Worm (Caenorhabditis elegans) whole organism, L4 larva: ENCODE results near the gene F56B3.4.

Experiments
- D1046.2 ChIP-seq: fragments of 200-800 bp; sonication (Bioruptor generic); IDR thresholded peaks from 2 replicates; pipeline ENCODE4 v1.3.6; 2022; ENCODE audit warnings: missing genetic modification characterization, missing compliant biosample characterization
- F26F4.8 ChIP-seq: fragments of 200-800 bp; sonication (Bioruptor generic); conservative IDR thresholded peaks from 2 replicates; pipeline ENCODE4 v1.3.6; 2022; ENCODE audit warnings: missing genetic modification characterization, missing compliant biosample characterization
- R02D3.7 ChIP-seq: fragments of 150-350 bp; sonication (generic microtip); optimal IDR thresholded peaks from 3 replicates; lab custom pipeline; 2014; ENCODE audit warnings: missing biosample characterization, missing genetic modification characterization
- Y48G9A.11 ChIP-seq: fragments of 200-800 bp; sonication (Bioruptor generic); IDR thresholded peaks from 2 replicates; pipeline ENCODE4 v1.3.6; 2022; ENCODE audit warnings: missing genetic modification reagents, missing genetic modification characterization, missing compliant biosample characterization
- Y5F2A.4 ChIP-seq: fragments of 200-800 bp; sonication (Bioruptor generic); optimal IDR thresholded peaks from 2 replicates; lab custom pipeline; 2018; ENCODE audit warnings: mild to moderate bottlenecking, missing genetic modification characterization, missing compliant biosample characterization
- ZK546.5 ChIP-seq, 2 experiments: sonication (generic microtip); optimal IDR thresholded peaks; 2 replicates each; lab custom pipeline; 2017; ENCODE audit warnings: missing biosample characterization in 2 of 2, missing genetic modification characterization in 2 of 2
- aha-1 ChIP-seq: fragments of 150-350 bp; peaks from one replicate; lab custom pipeline; 2014; ENCODE audit warnings: missing biosample characterization, missing genetic modification characterization
- arid-1 ChIP-seq: fragments of 200-800 bp; sonication (Bioruptor generic); conservative IDR thresholded peaks from 2 replicates; pipeline ENCODE4 v1.3.6; 2022; ENCODE audit warnings: missing genetic modification reagents, missing genetic modification characterization, missing compliant biosample characterization
- ces-1 ChIP-seq: fragments of 150-350 bp; sonication (generic microtip); optimal IDR thresholded peaks from 4 replicates; lab custom pipeline; 2014; ENCODE audit warnings: missing biosample characterization, missing genetic modification reagents, missing genetic modification characterization
- daf-12 ChIP-seq: fragments of 150-350 bp; optimal IDR thresholded peaks from 2 replicates; lab custom pipeline; 2014; ENCODE audit warnings: missing biosample characterization, missing genetic modification reagents, missing genetic modification characterization
- daf-19 ChIP-seq: fragments of 200-800 bp; sonication (Bioruptor generic); conservative IDR thresholded peaks from 2 replicates; pipeline ENCODE4 v1.3.6; 2022; ENCODE audit warnings: missing genetic modification characterization, missing compliant biosample characterization
- dmd-8 ChIP-seq: fragments of 200-800 bp; sonication (Bioruptor generic); IDR thresholded peaks from 2 replicates; pipeline ENCODE4 v1.3.6; 2022; ENCODE audit warnings: missing genetic modification characterization, missing compliant biosample characterization
- hlh-11 ChIP-seq: fragments of 200-800 bp; sonication (Bioruptor generic); optimal IDR thresholded peaks from 2 replicates; lab custom pipeline; 2018; ENCODE audit warnings: mild to moderate bottlenecking, missing genetic modification characterization, missing compliant biosample characterization
- hlh-30 ChIP-seq: sonication (generic microtip); optimal IDR thresholded peaks from 2 replicates; lab custom pipeline; 2017; ENCODE audit warnings: antibody characterized with exemption, mild to moderate bottlenecking, missing genetic modification characterization, missing compliant biosample characterization; ENCODE audit not compliant: insufficient read depth
- lin-15B ChIP-seq: fragments of 150-350 bp; sonication (generic microtip); optimal IDR thresholded peaks from 3 replicates; lab custom pipeline; 2014; ENCODE audit warnings: missing biosample characterization, missing genetic modification characterization
- lin-39 ChIP-seq: fragments of 150-350 bp; optimal IDR thresholded peaks from 2 replicates; lab custom pipeline; 2014; ENCODE audit warnings: missing biosample characterization, missing genetic modification reagents, missing genetic modification characterization
- madf-5 ChIP-seq, 2 experiments: fragments of 200-800 bp; sonication (Bioruptor generic); IDR thresholded peaks; 2 replicates each; pipeline ENCODE4 v1.3.6; 2022; ENCODE audit warnings: missing compliant biosample characterization in 2 of 2, missing genetic modification characterization in 2 of 2
- mdl-1 ChIP-seq, 2 experiments: fragments of 150-350 bp in 1 of 2; sonication (generic microtip) in 1 of 2; optimal IDR thresholded peaks; 2 replicates each; lab custom pipeline; 2014 to 2017; ENCODE audit warnings: missing biosample characterization in 2 of 2, missing genetic modification characterization in 2 of 2
- mxl-2 ChIP-seq: fragments of 200-800 bp; sonication (Bioruptor generic); conservative IDR thresholded peaks from 2 replicates; pipeline ENCODE4 v1.3.6; 2022; ENCODE audit warnings: missing genetic modification reagents, missing genetic modification characterization, missing compliant biosample characterization
- nhr-11 ChIP-seq: fragments of 150-350 bp; optimal IDR thresholded peaks from 2 replicates; lab custom pipeline; 2014; ENCODE audit warnings: missing biosample characterization, missing genetic modification characterization
- nhr-25 ChIP-seq: sonication (generic microtip); optimal IDR thresholded peaks from 2 replicates; lab custom pipeline; 2017; ENCODE audit warnings: missing genetic modification characterization, mild to moderate bottlenecking, missing compliant biosample characterization, antibody characterized with exemption, moderate library complexity, borderline replicate concordance; ENCODE audit not compliant: insufficient read depth
- nhr-77 ChIP-seq: fragments of 150-350 bp; optimal IDR thresholded peaks from 2 replicates; lab custom pipeline; 2014; ENCODE audit warnings: missing biosample characterization, missing genetic modification characterization
- rbr-2 ChIP-seq: sonication (generic microtip); optimal IDR thresholded peaks from 2 replicates; lab custom pipeline; 2016; ENCODE audit warnings: missing genotype, missing genetic modification characterization, missing compliant biosample characterization
- snpc-4 ChIP-seq: fragments of 150-350 bp; optimal IDR thresholded peaks from 2 replicates; lab custom pipeline; 2014; ENCODE audit warnings: missing biosample characterization, missing genetic modification characterization
- unc-62 ChIP-seq, 3 experiments: fragments of 150-350 bp in 1 of 3; sonication (generic microtip); optimal IDR thresholded peaks in 2 of 3; peaks in 1 of 3; 1 replicate in 1 of 3; 2 replicates in 2 of 3; lab custom pipeline; 2014 to 2017; ENCODE audit warnings: missing biosample characterization in 3 of 3, missing genetic modification characterization in 3 of 3, missing genetic modification reagents in 3 of 3, missing genotype in 1 of 3
- zag-1 ChIP-seq: fragments of 150-350 bp; optimal IDR thresholded peaks from 2 replicates; lab custom pipeline; 2014; ENCODE audit warnings: missing biosample characterization, missing genetic modification characterization
- zfp-2 ChIP-seq: sonication (generic microtip); optimal IDR thresholded peaks from 2 replicates; lab custom pipeline; 2016; ENCODE audit warnings: mild to moderate bottlenecking, missing genetic modification characterization, missing compliant biosample characterization
- ztf-11 ChIP-seq: fragments of 150-350 bp; optimal IDR thresholded peaks from 2 replicates; lab custom pipeline; 2014; ENCODE audit warnings: missing biosample characterization, missing genetic modification characterization

The F56B3.4 gene

ce11 chrIV:746333-746732, 47.7 kb downstream of the F56B3.4 start:
- TF ChIP-seq R02D3.7 (tag; lab: Kevin White, UChicago) (no peak), nhr-11 (tag; lab: Kevin White, UChicago) (peak; percentile 48), hlh-11 (tag; lab: Kevin White, UChicago) (peak; percentile 17)
- TF ChIP-seq, all 104 proteins: peak for 2

ce11 chrIV:741831-742230, 52.2 kb downstream of the F56B3.4 start:
- TF ChIP-seq unc-62 (GFP tag; optimal IDR thresholded peaks at IDR 0.05 in 1 of 2; lab: Kevin White, UChicago) (peak in 1 of 2 experiments; percentile 11), unc-62 (tag; optimal IDR thresholded peaks at IDR 0.05; lab: Kevin White, UChicago) (no peak), R02D3.7 (tag; lab: Kevin White, UChicago) (no peak)

- TF ChIP-seq unc-62 (GFP tag; optimal IDR thresholded peaks at IDR 0.05 in 1 of 2; lab: Kevin White, UChicago) = peak in 1 of 2 experiments; percentile 68
- TF ChIP-seq unc-62 (tag; optimal IDR thresholded peaks at IDR 0.05; lab: Kevin White, UChicago) = no peak
- no peak for TF ChIP-seq snpc-4 (tag; lab: Kevin White, UChicago)
- peak; percentile 32 for TF ChIP-seq aha-1
- TF ChIP-seq ztf-11 = no peak
- TF ChIP-seq lin-39 = no peak
- TF ChIP-seq ces-1 (GFP tag; lab: Kevin White, UChicago) = no peak
- peak; percentile 13 for TF ChIP-seq nhr-11 (tag; lab: Kevin White, UChicago)
- TF ChIP-seq ZK546.5 (tag; optimal IDR thresholded peaks at IDR 0.05; lab: Kevin White, UChicago) = no peak
- no peak for TF ChIP-seq arid-1 (GFP tag; lab: Robert Waterston, UW)
- TF ChIP-seq mxl-2 (GFP tag; lab: Robert Waterston, UW) = no peak
- TF ChIP-seq zfp-2 (tag; lab: Kevin White, UChicago) = no peak
- no peak for TF ChIP-seq nhr-77
- TF ChIP-seq dmd-8 (GFP tag; lab: Robert Waterston, UW) = no peak
- no peak for TF ChIP-seq mdl-1 (tag; optimal IDR thresholded peaks at IDR 0.05; lab: Kevin White, UChicago)
Measured at ce11 chrIV:740674-741073, 53.4 kb downstream of the F56B3.4 start.

- TF ChIP-seq nhr-25 (tag; lab: Kevin White, UChicago) = no peak
- TF ChIP-seq rbr-2 = no peak
- no peak for TF ChIP-seq mxl-2 (GFP tag; lab: Robert Waterston, UW)
- no peak for TF ChIP-seq hlh-30 (tag; lab: Kevin White, UChicago)
- no peak for TF ChIP-seq Y5F2A.4 (GFP tag; lab: Kevin White, UChicago)
- TF ChIP-seq lin-15B (tag; lab: Kevin White, UChicago) = no peak
- TF ChIP-seq Y48G9A.11 (GFP tag; lab: Robert Waterston, UW) = no peak
- no peak for TF ChIP-seq daf-12
- no peak for TF ChIP-seq daf-19
- TF ChIP-seq hlh-11 (tag; lab: Kevin White, UChicago) = no peak
- no peak for TF ChIP-seq D1046.2 (GFP tag; lab: Robert Waterston, UW)
- TF ChIP-seq madf-5 (GFP tag; IDR thresholded peaks at IDR 0.05; lab: Robert Waterston, UW) = no peak
- no peak for TF ChIP-seq zag-1 (tag; lab: Kevin White, UChicago)
- no peak for TF ChIP-seq F26F4.8 (GFP tag; lab: Robert Waterston, UW)
Measured at ce11 chrIV:736447-736846, 57.6 kb downstream of the F56B3.4 start, which contains the start of gene kvs-5. Gene kvs-5, plus strand, starts transcription at chrIV:736747.
